Worm (Caenorhabditis elegans) whole organism, late embryonic: Measurements from ENCODE around the gene lgx-1.

ENCODE experiments used
- Y22D7AL.16 ChIP-seq: sonication (generic microtip); optimal IDR thresholded peaks from 2 replicates; lab custom pipeline; 2016; ENCODE audit warnings: missing genetic modification characterization, missing compliant biosample characterization
- ama-1 ChIP-seq: fragments of 150-350 bp; optimal IDR thresholded peaks from 2 replicates; lab custom pipeline; 2014
- fkh-10 ChIP-seq: fragments of 150-350 bp; optimal IDR thresholded peaks from 2 replicates; lab custom pipeline; 2014; ENCODE audit warnings: missing biosample characterization, missing genetic modification reagents, missing genetic modification characterization
- lim-6 ChIP-seq: sonication (generic microtip); optimal IDR thresholded peaks from 2 replicates; lab custom pipeline; 2016; ENCODE audit warnings: missing genetic modification characterization, missing compliant biosample characterization
- nhr-11 ChIP-seq: fragments of 150-350 bp; optimal IDR thresholded peaks from 2 replicates; lab custom pipeline; 2014; ENCODE audit warnings: missing biosample characterization, missing genetic modification characterization
- pha-2 ChIP-seq: sonication (generic microtip); optimal IDR thresholded peaks from 2 replicates; lab custom pipeline; 2017; ENCODE audit warnings: mild to moderate bottlenecking, missing genetic modification characterization, missing compliant biosample characterization
- pha-4 ChIP-seq: fragments of 150-350 bp; optimal IDR thresholded peaks from 2 replicates; lab custom pipeline; 2018; ENCODE audit warnings: missing biosample characterization, missing genetic modification reagents, missing genetic modification characterization
- ref-2 ChIP-seq: sonication (generic microtip); optimal IDR thresholded peaks from 2 replicates; lab custom pipeline; 2016; ENCODE audit warnings: missing genetic modification characterization, missing compliant biosample characterization
- unc-42 ChIP-seq: sonication (generic microtip); optimal IDR thresholded peaks from 2 replicates; lab custom pipeline; 2016; ENCODE audit warnings: missing genotype, missing genetic modification characterization, missing compliant biosample characterization
- unc-55 ChIP-seq: sonication (generic microtip); optimal IDR thresholded peaks from 2 replicates; lab custom pipeline; 2017; ENCODE audit warnings: missing biosample characterization, missing genetic modification reagents, missing genetic modification characterization
- unc-86 ChIP-seq: sonication (generic microtip); optimal IDR thresholded peaks from 2 replicates; lab custom pipeline; 2016; ENCODE audit warnings: missing genetic modification characterization, missing compliant biosample characterization

DNA sequence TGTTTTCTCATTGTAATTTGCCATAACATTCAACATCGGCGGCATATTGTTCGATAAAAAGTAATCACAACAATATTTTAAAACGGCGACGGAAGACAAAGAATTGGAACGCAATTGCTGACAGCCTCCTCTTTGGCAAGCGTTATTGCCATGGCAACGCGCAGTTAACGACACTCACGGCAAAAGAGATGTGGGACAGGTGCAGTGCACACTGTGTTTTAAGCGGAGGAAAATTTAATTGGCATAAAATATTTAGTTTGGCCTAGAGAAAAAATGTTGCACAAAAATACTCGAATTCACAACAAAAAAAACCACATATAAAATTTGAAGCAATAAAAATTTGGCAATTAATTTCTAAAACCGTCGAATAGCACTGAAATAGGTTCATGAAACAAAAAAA, 14.3 kb upstream of the lgx-1 start, which contains the start of gene ifta-1:
- TF ChIP-seq unc-55: no peak
- no peak for TF ChIP-seq ref-2 (tag; lab: Kevin White, UChicago)
- TF ChIP-seq nhr-11 (tag; lab: Kevin White, UChicago): no peak
- no peak for TF ChIP-seq unc-86 (tag; lab: Kevin White, UChicago)
- TF ChIP-seq pha-4 (tag; lab: Kevin White, UChicago): no peak
- TF ChIP-seq fkh-10 (GFP tag; lab: Kevin White, UChicago): no peak
- no peak for TF ChIP-seq ama-1 (lab: Kevin White, UChicago)
- TF ChIP-seq lim-6: no peak
- TF ChIP-seq unc-42 (tag; lab: Kevin White, UChicago): no peak
- no peak for TF ChIP-seq pha-2 (tag; lab: Kevin White, UChicago)
- no peak for TF ChIP-seq Y22D7AL.16 (tag; lab: Kevin White, UChicago)
